Worm (Caenorhabditis elegans) whole organism, L4/young adult: ENCODE measurements around the gene C25H3.17.

Experiments
- W03F9.2 ChIP-seq: fragments of 150-350 bp; optimal IDR thresholded peaks from 2 replicates; lab custom pipeline; 2014; ENCODE audit warnings: missing biosample characterization, missing genetic modification characterization
- dao-5 ChIP-seq: sonication (generic microtip); optimal IDR thresholded peaks from 2 replicates; lab custom pipeline; 2016; ENCODE audit warnings: missing genotype, missing genetic modification characterization, moderate library complexity, missing compliant biosample characterization
- him-1 ChIP-seq: sonication (generic microtip); optimal IDR thresholded peaks from 2 replicates; lab custom pipeline; 2016; ENCODE audit warnings: missing genotype, missing genetic modification reagents, missing genetic modification characterization, missing compliant biosample characterization

DNA sequence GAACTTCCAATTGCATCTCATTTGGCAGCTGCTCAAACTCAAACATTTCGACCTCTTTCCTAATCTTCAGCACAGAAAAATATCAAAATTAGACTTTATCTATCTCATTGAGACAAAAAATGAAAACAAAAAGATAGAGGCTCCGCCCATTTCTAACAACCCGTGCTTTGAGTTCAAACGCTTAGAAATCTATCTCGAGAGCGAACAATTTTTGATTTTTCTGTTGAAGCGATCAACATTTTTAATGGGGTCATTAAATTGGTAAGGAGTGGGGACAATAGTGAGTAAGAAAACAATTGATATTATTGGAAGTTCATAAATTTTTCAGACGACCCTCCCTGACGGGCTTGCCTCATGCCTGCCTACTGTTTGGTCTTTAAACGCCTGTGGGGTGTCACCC is 29.4 kb upstream of the C25H3.17 start, which contains the start of the genes C25H3.10 and C25H3.1:
- no peak for TF ChIP-seq W03F9.2 (tag; lab: Kevin White, UChicago)
- no peak for TF ChIP-seq dao-5
- TF ChIP-seq him-1 (tag; lab: Kevin White, UChicago), result no peak
